Fruit fly (Drosophila melanogaster) whole organism, prepupa: ENCODE data around the gene CG18787.
A peak's percentile ranks its signal among the peaks of the same experiment; 100 is the strongest.

Experiments
- Blimp-1 ChIP-seq: fragments of 200-800 bp; sonication (Bioruptor generic); optimal IDR thresholded peaks from 3 replicates; lab custom pipeline; 2017; ENCODE audit warnings: missing biosample characterization, missing genetic modification characterization, mild to moderate bottlenecking, moderate library complexity, missing genetic modification reagents
- CG10631 ChIP-seq: fragments of 200-800 bp; sonication (Bioruptor generic); optimal IDR thresholded peaks from 2 replicates; lab custom pipeline; 2016; ENCODE audit warnings: missing biosample characterization, missing genetic modification characterization
- CG11294 ChIP-seq: fragments of 200-800 bp; sonication (Bioruptor generic); IDR thresholded peaks from 2 replicates; pipeline ENCODE4 v1.3.6; 2022; ENCODE audit warnings: missing biosample characterization, missing genetic modification characterization
- CG11762 ChIP-seq: fragments of 200-800 bp; sonication (Bioruptor generic); optimal IDR thresholded peaks from 3 replicates; lab custom pipeline; 2016; ENCODE audit warnings: missing biosample characterization, missing genetic modification characterization; ENCODE audit not compliant: insufficient read depth
- CG11902 ChIP-seq: fragments of 200-800 bp; sonication (Bioruptor generic); optimal IDR thresholded peaks from 3 replicates; lab custom pipeline; 2016; ENCODE audit warnings: missing biosample characterization, missing genetic modification characterization
- CG1621 ChIP-seq: fragments of 200-800 bp; sonication (Bioruptor generic); optimal IDR thresholded peaks from 3 replicates; lab custom pipeline; 2018; ENCODE audit warnings: missing biosample characterization, mild to moderate bottlenecking, missing genetic modification characterization
- CG16779 ChIP-seq: fragments of 200-800 bp; sonication (Bioruptor generic); optimal IDR thresholded peaks from 3 replicates; lab custom pipeline; 2017; ENCODE audit warnings: missing biosample characterization, mild to moderate bottlenecking, missing genetic modification characterization
- CG3032 ChIP-seq: fragments of 200-800 bp; optimal IDR thresholded peaks from 2 replicates; lab custom pipeline; 2019; ENCODE audit warnings: missing biosample characterization, mild to moderate bottlenecking, missing genetic modification characterization, moderate library complexity
- CG31627 ChIP-seq: fragments of 200-800 bp; sonication (Bioruptor generic); optimal IDR thresholded peaks from 3 replicates; lab custom pipeline; 2016; ENCODE audit warnings: missing biosample characterization, missing genetic modification characterization
- CG32006 ChIP-seq: fragments of 200-800 bp; sonication (Bioruptor generic); optimal IDR thresholded peaks from 3 replicates; lab custom pipeline; 2017; ENCODE audit warnings: missing biosample characterization, mild to moderate bottlenecking, missing genetic modification characterization
- CG3919 ChIP-seq: fragments of 200-800 bp; sonication (Bioruptor generic); optimal IDR thresholded peaks from 3 replicates; lab custom pipeline; 2016; ENCODE audit warnings: missing biosample characterization, missing genetic modification characterization
- CG4318 ChIP-seq: fragments of 200-800 bp; sonication (Bioruptor generic); optimal IDR thresholded peaks from 3 replicates; lab custom pipeline; 2017; ENCODE audit warnings: missing biosample characterization, mild to moderate bottlenecking, missing genetic modification characterization
- CG6163 ChIP-seq: fragments of 200-800 bp; sonication (Bioruptor generic); IDR thresholded peaks from 3 replicates; pipeline ENCODE4 v1.3.6; 2022; ENCODE audit warnings: missing biosample characterization, missing genetic modification characterization
- CG6276 ChIP-seq: fragments of 200-800 bp; sonication (Bioruptor generic); optimal IDR thresholded peaks from 2 replicates; lab custom pipeline; 2017; ENCODE audit warnings: missing biosample characterization, mild to moderate bottlenecking, missing genetic modification characterization
- CG6792 ChIP-seq: fragments of 200-800 bp; sonication (Bioruptor generic); optimal IDR thresholded peaks from 3 replicates; lab custom pipeline; 2016; ENCODE audit warnings: missing biosample characterization, missing genetic modification characterization
- CG6808 ChIP-seq: fragments of 200-800 bp; sonication (Bioruptor generic); optimal IDR thresholded peaks from 3 replicates; lab custom pipeline; 2017; ENCODE audit warnings: missing biosample characterization, missing genetic modification characterization, mild to moderate bottlenecking, moderate library complexity, missing genetic modification reagents
- CG6854 ChIP-seq: fragments of 200-800 bp; sonication (Bioruptor generic); optimal IDR thresholded peaks from 2 replicates; lab custom pipeline; 2017; ENCODE audit warnings: missing biosample characterization, mild to moderate bottlenecking, missing genetic modification characterization
- CG7368 ChIP-seq: fragments of 200-800 bp; sonication (Bioruptor generic); optimal IDR thresholded peaks from 3 replicates; lab custom pipeline; 2016; ENCODE audit warnings: missing biosample characterization, missing genetic modification characterization
- CG8319 ChIP-seq: fragments of 200-800 bp; sonication (Bioruptor generic); optimal IDR thresholded peaks from 3 replicates; lab custom pipeline; 2016; ENCODE audit warnings: missing biosample characterization, missing genetic modification characterization
- CG8632 ChIP-seq: fragments of 200-800 bp; sonication (Bioruptor generic); optimal IDR thresholded peaks from 3 replicates; lab custom pipeline; 2016; ENCODE audit warnings: missing biosample characterization, missing genetic modification characterization
- CG9139 ChIP-seq: fragments of 200-800 bp; sonication (Bioruptor generic); optimal IDR thresholded peaks from 3 replicates; lab custom pipeline; 2017; ENCODE audit warnings: missing biosample characterization, mild to moderate bottlenecking, missing genetic modification characterization
- Eip75B ChIP-seq: fragments of 200-800 bp; sonication (Bioruptor generic); optimal IDR thresholded peaks from 3 replicates; lab custom pipeline; 2016; ENCODE audit warnings: missing biosample characterization, missing genetic modification characterization
- Eip78C ChIP-seq: fragments of 200-800 bp; sonication (Bioruptor generic); peaks from one replicate; lab custom pipeline; 2016; ENCODE audit warnings: missing biosample characterization, missing genetic modification characterization
- Eip93F ChIP-seq: fragments of 200-800 bp; sonication (Bioruptor generic); optimal IDR thresholded peaks from 2 replicates; lab custom pipeline; 2016; ENCODE audit warnings: missing biosample characterization, mild to moderate bottlenecking, missing genetic modification characterization
- Ets21C ChIP-seq: fragments of 200-800 bp; sonication (Bioruptor generic); optimal IDR thresholded peaks from 3 replicates; lab custom pipeline; 2016; ENCODE audit warnings: missing biosample characterization, missing genetic modification characterization
- Ets96B ChIP-seq: fragments of 200-800 bp; optimal IDR thresholded peaks from 2 replicates; lab custom pipeline; 2019; ENCODE audit warnings: missing biosample characterization, mild to moderate bottlenecking, missing genetic modification characterization, moderate library complexity
- Gug ChIP-seq: fragments of 200-800 bp; sonication (Bioruptor generic); IDR thresholded peaks from 2 replicates; pipeline ENCODE4 v1.3.6; 2022; ENCODE audit warnings: missing biosample characterization, missing genetic modification characterization
- Hr38 ChIP-seq: sonication (Bioruptor generic); optimal IDR thresholded peaks from 2 replicates; lab custom pipeline; 2016; ENCODE audit warnings: missing biosample characterization, missing genetic modification characterization
- Hr39 ChIP-seq: fragments of 200-800 bp; sonication (Bioruptor generic); optimal IDR thresholded peaks from 2 replicates; lab custom pipeline; 2016; ENCODE audit warnings: missing biosample characterization, missing genetic modification characterization
- Hr4 ChIP-seq: fragments of 200-800 bp; sonication (Bioruptor generic); optimal IDR thresholded peaks from 3 replicates; lab custom pipeline; 2016; ENCODE audit warnings: missing biosample characterization, missing genetic modification characterization
- Lpt ChIP-seq: fragments of 200-800 bp; sonication (Bioruptor generic); optimal IDR thresholded peaks from 3 replicates; lab custom pipeline; 2016; ENCODE audit warnings: missing biosample characterization, missing genetic modification characterization
- Met ChIP-seq: fragments of 200-800 bp; sonication (Bioruptor generic); optimal IDR thresholded peaks from 3 replicates; lab custom pipeline; 2016; ENCODE audit warnings: missing biosample characterization, missing genetic modification characterization
- OdsH ChIP-seq: fragments of 200-800 bp; sonication (Bioruptor generic); optimal IDR thresholded peaks from 3 replicates; lab custom pipeline; 2016; ENCODE audit warnings: missing biosample characterization, missing genetic modification characterization
- Smox ChIP-seq: fragments of 200-800 bp; sonication (Bioruptor generic); optimal IDR thresholded peaks from 3 replicates; lab custom pipeline; 2016; ENCODE audit warnings: missing biosample characterization, missing genetic modification characterization
- Sox15 ChIP-seq: fragments of 200-800 bp; sonication (Bioruptor generic); optimal IDR thresholded peaks from 3 replicates; lab custom pipeline; 2016; ENCODE audit warnings: missing biosample characterization, missing genetic modification characterization
- achi ChIP-seq: fragments of 200-800 bp; sonication (Bioruptor generic); optimal IDR thresholded peaks from 3 replicates; lab custom pipeline; 2016; ENCODE audit warnings: missing biosample characterization, missing genetic modification characterization
- acj6 ChIP-seq: fragments of 200-800 bp; sonication (Bioruptor generic); optimal IDR thresholded peaks from 3 replicates; lab custom pipeline; 2016; ENCODE audit warnings: missing biosample characterization, missing genetic modification characterization
- cyc ChIP-seq: fragments of 200-800 bp; sonication (Bioruptor generic); optimal IDR thresholded peaks from 3 replicates; lab custom pipeline; 2016; ENCODE audit warnings: missing biosample characterization, missing genetic modification characterization
- dac ChIP-seq: fragments of 200-800 bp; sonication (Bioruptor generic); optimal IDR thresholded peaks from 2 replicates; lab custom pipeline; 2017; ENCODE audit warnings: missing biosample characterization, mild to moderate bottlenecking, missing genetic modification characterization
- eg ChIP-seq: fragments of 200-800 bp; sonication (Bioruptor generic); IDR thresholded peaks from 3 replicates; pipeline ENCODE4 v1.3.6; 2022; ENCODE audit warnings: missing biosample characterization, missing genetic modification characterization
- esn ChIP-seq: fragments of 200-800 bp; sonication (Bioruptor generic); optimal IDR thresholded peaks from 2 replicates; lab custom pipeline; 2016; ENCODE audit warnings: missing biosample characterization, mild to moderate bottlenecking, missing genetic modification characterization, moderate library complexity
- fd59A ChIP-seq: fragments of 200-800 bp; sonication (Bioruptor generic); optimal IDR thresholded peaks from 2 replicates; lab custom pipeline; 2017; ENCODE audit warnings: missing biosample characterization, mild to moderate bottlenecking, missing genetic modification characterization, missing genetic modification reagents
- fd85E ChIP-seq: fragments of 200-800 bp; sonication (Bioruptor generic); optimal IDR thresholded peaks from 3 replicates; lab custom pipeline; 2016; ENCODE audit warnings: missing biosample characterization, missing genetic modification characterization
- fkh ChIP-seq: fragments of 200-800 bp; sonication (Bioruptor generic); optimal IDR thresholded peaks from 3 replicates; lab custom pipeline; 2017; ENCODE audit warnings: missing biosample characterization, mild to moderate bottlenecking, missing genetic modification characterization, moderate library complexity
- lz ChIP-seq: fragments of 200-800 bp; sonication (Bioruptor generic); optimal IDR thresholded peaks from 3 replicates; lab custom pipeline; 2016; ENCODE audit warnings: missing biosample characterization, missing genetic modification characterization
- net ChIP-seq: fragments of 200-800 bp; sonication (Bioruptor generic); optimal IDR thresholded peaks from 3 replicates; lab custom pipeline; 2016; ENCODE audit warnings: missing biosample characterization, missing genetic modification characterization
- pdm3 ChIP-seq: fragments of 200-800 bp; sonication (Bioruptor generic); optimal IDR thresholded peaks from 3 replicates; lab custom pipeline; 2016; ENCODE audit warnings: missing biosample characterization, missing genetic modification characterization
- salr ChIP-seq, 2 experiments: fragments of 200-800 bp; sonication (Bioruptor generic); optimal IDR thresholded peaks; 3 replicates each; lab custom pipeline; 2016 to 2018; ENCODE audit warnings: missing biosample characterization in 2 of 2, missing genetic modification characterization in 2 of 2, mild to moderate bottlenecking in 1 of 2
- spab ChIP-seq: fragments of 200-800 bp; sonication (Bioruptor generic); optimal IDR thresholded peaks from 2 replicates; lab custom pipeline; 2017; ENCODE audit warnings: missing biosample characterization, mild to moderate bottlenecking, missing genetic modification characterization, missing genetic modification reagents
- ss ChIP-seq, 2 experiments: fragments of 200-800 bp; sonication (Bioruptor generic); optimal IDR thresholded peaks; 2 replicates in 1 of 2; 3 replicates in 1 of 2; lab custom pipeline; 2017 to 2018; ENCODE audit warnings: mild to moderate bottlenecking in 2 of 2, missing biosample characterization in 2 of 2, missing genetic modification characterization in 2 of 2, moderate library complexity in 1 of 2
- svp ChIP-seq: fragments of 200-800 bp; sonication (Bioruptor generic); peaks from one replicate; lab custom pipeline; 2016; ENCODE audit warnings: missing biosample characterization, missing genetic modification characterization
- topi ChIP-seq: fragments of 200-800 bp; sonication (Bioruptor generic); optimal IDR thresholded peaks from 3 replicates; lab custom pipeline; 2016; ENCODE audit warnings: missing biosample characterization, missing genetic modification characterization
- vri ChIP-seq: fragments of 200-800 bp; sonication (Bioruptor generic); optimal IDR thresholded peaks from 3 replicates; lab custom pipeline; 2016; ENCODE audit warnings: missing biosample characterization, mild to moderate bottlenecking, missing genetic modification characterization

The CG18787 gene

DNA sequence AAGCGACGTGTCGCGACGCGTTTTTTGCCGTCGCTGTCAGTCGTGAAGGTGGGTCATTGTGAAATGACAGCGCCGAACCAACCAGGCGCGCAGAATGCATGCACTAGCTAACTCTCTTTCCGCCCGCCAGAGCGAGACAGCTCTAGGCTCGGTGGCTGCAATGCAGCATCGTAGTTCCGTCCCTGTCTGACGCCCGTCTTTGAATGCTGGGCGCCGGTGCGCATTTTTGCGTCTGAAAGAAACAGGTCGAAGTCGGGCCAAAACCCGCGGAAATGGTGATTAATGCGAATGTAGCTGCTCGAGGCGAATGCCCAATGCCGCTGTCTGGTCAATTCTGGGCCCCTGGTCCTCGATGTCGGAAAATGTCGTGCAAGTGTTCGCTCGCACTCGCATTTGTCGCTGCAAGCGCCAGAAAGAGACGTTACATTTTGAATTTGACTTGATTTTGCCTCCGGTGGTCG is 8.2 kb upstream of the CG18787 start:
- no peak for TF ChIP-seq CG11762
- TF ChIP-seq Ets96B (tag; lab: Kevin White, UChicago) = peak; percentile 61
- TF ChIP-seq CG32006 (GFP tag; lab: Kevin White, UChicago) = peak; percentile 68
- peak; percentile 34 to 37 for TF ChIP-seq salr (GFP tag; optimal IDR thresholded peaks at IDR 0.05; lab: Kevin White, UChicago)
- peak; percentile 91 for TF ChIP-seq Eip78C (GFP tag; lab: Kevin White, UChicago)
- TF ChIP-seq cyc (GFP tag; lab: Kevin White, UChicago) = peak; percentile 35
- TF ChIP-seq Sox15 (GFP tag; lab: Kevin White, UChicago) = no peak
- TF ChIP-seq Hr4 (GFP tag; lab: Kevin White, UChicago) = peak; percentile 80
- peak; percentile 53 for TF ChIP-seq Blimp-1
- TF ChIP-seq net = peak; percentile 75
- no peak for TF ChIP-seq Eip93F (GFP tag; lab: Kevin White, UChicago)
- TF ChIP-seq CG8632 = peak; percentile 7
- peak; percentile 90 for TF ChIP-seq CG6854 (GFP tag; lab: Kevin White, UChicago)
- TF ChIP-seq Lpt (GFP tag; lab: Kevin White, UChicago) = peak; percentile 91
- TF ChIP-seq fd85E (GFP tag; lab: Kevin White, UChicago) = peak; percentile 78
- peak; percentile 42 for TF ChIP-seq dac (GFP tag; lab: Kevin White, UChicago)
- TF ChIP-seq Smox (GFP tag; lab: Kevin White, UChicago) = peak; percentile 66
- TF ChIP-seq ss (GFP tag; optimal IDR thresholded peaks at IDR 0.05; lab: Kevin White, UChicago) = peak; percentile 86
- TF ChIP-seq Ets21C (GFP tag; lab: Kevin White, UChicago) = peak; percentile 18
- TF ChIP-seq OdsH (GFP tag; lab: Kevin White, UChicago) = peak; percentile 24
- no peak for TF ChIP-seq CG11294
- TF ChIP-seq CG6808 (GFP tag; lab: Kevin White, UChicago) = peak; percentile 82
- TF ChIP-seq eg (GFP tag; lab: Robert Waterston, UW) = no peak
- peak; percentile 78 for TF ChIP-seq CG6276 (GFP tag; lab: Kevin White, UChicago)
- TF ChIP-seq CG16779 = peak; percentile 54
- TF ChIP-seq CG3919 (GFP tag; lab: Kevin White, UChicago) = peak; percentile 66
- peak; percentile 27 for TF ChIP-seq fd59A (GFP tag; lab: Kevin White, UChicago)
- TF ChIP-seq CG1621 (tag; lab: Kevin White, UChicago) = peak; percentile 80
- TF ChIP-seq Eip75B (GFP tag; lab: Kevin White, UChicago) = peak; percentile 74
- no peak for TF ChIP-seq CG4318 (GFP tag; lab: Kevin White, UChicago)
- peak; percentile 56 for TF ChIP-seq CG7368
- peak; percentile 57 for TF ChIP-seq Met
- peak; percentile 70 for TF ChIP-seq CG9139 (GFP tag; lab: Kevin White, UChicago)
- TF ChIP-seq CG10631 (GFP tag; lab: Kevin White, UChicago) = no peak
- TF ChIP-seq svp = peak; percentile 99
- TF ChIP-seq Gug (GFP tag; lab: Robert Waterston, UW) = no peak
- TF ChIP-seq spab (GFP tag; lab: Kevin White, UChicago) = peak; percentile 73
- peak; percentile 76 for TF ChIP-seq topi (GFP tag; lab: Kevin White, UChicago)
- TF ChIP-seq acj6 (GFP tag; lab: Kevin White, UChicago) = peak; percentile 17
- no peak for TF ChIP-seq CG11902 (GFP tag; lab: Kevin White, UChicago)
- TF ChIP-seq pdm3 (GFP tag; lab: Kevin White, UChicago) = peak; percentile 67
- TF ChIP-seq lz (GFP tag; lab: Kevin White, UChicago) = peak; percentile 49
- peak; percentile 23 for TF ChIP-seq CG31627 (GFP tag; lab: Kevin White, UChicago)
- peak; percentile 43 for TF ChIP-seq achi (GFP tag; lab: Kevin White, UChicago)
- no peak for TF ChIP-seq CG6163 (GFP tag; lab: Robert Waterston, UW)
- TF ChIP-seq CG8319 = peak; percentile 60
- peak; percentile 66 for TF ChIP-seq CG3032
- peak; percentile 53 for TF ChIP-seq esn
- TF ChIP-seq Hr38 (GFP tag; lab: Kevin White, UChicago) = no peak
- peak; percentile 80 for TF ChIP-seq fkh (GFP tag; lab: Kevin White, UChicago)
- no peak for TF ChIP-seq Hr39 (GFP tag; lab: Kevin White, UChicago)
- TF ChIP-seq CG6792 (GFP tag; lab: Kevin White, UChicago) = peak; percentile 7
- TF ChIP-seq vri (GFP tag; lab: Kevin White, UChicago) = no peak
